Fruit fly (Drosophila melanogaster): ENCODE measurements around the gene CG34355.

Gene CG34355

dm6 chr3R:23886270-23887095 lies 82.8 kb downstream of the CG34355 start (continued):
- TF ChIP-seq p53 (GFP tag; optimal IDR thresholded peaks at IDR 0.05) = peak; percentile 6
- TF ChIP-seq ttk (GFP tag; IDR thresholded peaks at IDR 0.05) = peak; percentile 81
- TF ChIP-seq Pdp1 (GFP tag; optimal IDR thresholded peaks at IDR 0.05) = peak; percentile 67 to 79
- no peak for TF ChIP-seq CG8478 (optimal IDR thresholded peaks at IDR 0.05)
- TF ChIP-seq CG8089 (GFP tag; optimal IDR thresholded peaks at IDR 0.05) = peak; percentile 55
- peak; percentile 94 for TF ChIP-seq twi (tag; optimal IDR thresholded peaks at IDR 0.05)
- TF ChIP-seq Med (GFP tag) = peak; percentile 89
- peak; percentile 81 for TF ChIP-seq Chrac-16 (GFP tag; optimal IDR thresholded peaks at IDR 0.05)
- TF ChIP-seq CG3847 (GFP tag; IDR thresholded peaks at IDR 0.05) = peak; percentile 49
- peak; percentile 81 for TF ChIP-seq CG15269 (tag; optimal IDR thresholded peaks at IDR 0.05)
- TF ChIP-seq CG13123 (GFP tag; optimal IDR thresholded peaks at IDR 0.05) = peak; percentile 20
- TF ChIP-seq CG3838 (GFP tag; optimal IDR thresholded peaks at IDR 0.05) = peak; percentile 44
- TF ChIP-seq CG2875 (GFP tag; optimal IDR thresholded peaks at IDR 0.05) = peak; percentile 84
- TF ChIP-seq CG18764 (GFP tag; optimal IDR thresholded peaks at IDR 0.05) = peak; percentile 74
- 0 out of 2 replicates have a peak, but pooled peaks have one; percentile 21 for TF ChIP-seq Taf1 (GFP tag; IDR thresholded peaks at IDR 0.05)
- peak; percentile 41 for TF ChIP-seq pb (GFP tag; optimal IDR thresholded peaks at IDR 0.05)
- TF ChIP-seq HLH4C (GFP tag; IDR thresholded peaks at IDR 0.05; ENCODE audit: partially characterized antibody) = no peak
- TF ChIP-seq Spps (tag; optimal IDR thresholded peaks at IDR 0.05) = peak; percentile 91
- peak; percentile 3 for TF ChIP-seq MESR4 (GFP tag; optimal IDR thresholded peaks at IDR 0.05)
- TF ChIP-seq CG16815 (GFP tag; optimal IDR thresholded peaks at IDR 0.05) = peak; percentile 83
- peak; percentile 59 for TF ChIP-seq CG2116 (GFP tag; optimal IDR thresholded peaks at IDR 0.05)
- TF ChIP-seq CG17568 (GFP tag; optimal IDR thresholded peaks at IDR 0.05) = peak; percentile 66
- TF ChIP-seq CG17612 (GFP tag; IDR thresholded peaks at IDR 0.05) = no peak
- TF ChIP-seq chn (GFP tag; optimal IDR thresholded peaks at IDR 0.05) = peak; percentile 79
- peak; percentile 87 for TF ChIP-seq run (tag; optimal IDR thresholded peaks at IDR 0.05)
- peak; percentile 86 for TF ChIP-seq Awh (GFP tag; IDR thresholded peaks at IDR 0.05)
- TF ChIP-seq seq (GFP tag; IDR thresholded peaks at IDR 0.05) = no peak; the same call in 1 of the 2 replicates
- TF ChIP-seq pzg (GFP tag; optimal IDR thresholded peaks at IDR 0.05) = no peak
- peak; percentile 94 for TF ChIP-seq CG12391 (tag; optimal IDR thresholded peaks at IDR 0.05)
- TF ChIP-seq CG2199 (GFP tag; IDR thresholded peaks at IDR 0.05) = peak; percentile 12; the same call in 1 of the 3 replicates
- peak in 1 of 2 experiments; percentile 24 for TF ChIP-seq crp (GFP tag; optimal IDR thresholded peaks at IDR 0.05)
- TF ChIP-seq pfk (GFP tag; optimal IDR thresholded peaks at IDR 0.05) = no peak
- TF ChIP-seq Scr (GFP tag; IDR thresholded peaks at IDR 0.05; ENCODE audit: partially characterized antibody) = 0 out of 2 replicates have a peak, but pooled peaks have one; percentile 29
- TF ChIP-seq CG30403 (GFP tag; optimal IDR thresholded peaks at IDR 0.05) = peak; percentile 88
- peak; percentile 91 for TF ChIP-seq CG7839 (tag; optimal IDR thresholded peaks at IDR 0.05)
- peak; percentile 29 for TF ChIP-seq CG13624 (GFP tag; optimal IDR thresholded peaks at IDR 0.05)
- peak; percentile 52 for TF ChIP-seq kay (GFP tag; optimal IDR thresholded peaks at IDR 0.05)
- peak; percentile 1 for TF ChIP-seq Sry-δ (GFP tag; optimal IDR thresholded peaks at IDR 0.05)
- peak; percentile 8 for TF ChIP-seq zfh2 (GFP tag; optimal IDR thresholded peaks at IDR 0.05)
- TF ChIP-seq Blimp-1 (GFP tag; optimal IDR thresholded peaks at IDR 0.05) = peak; percentile 92
- peak; percentile 80 for TF ChIP-seq kni (GFP tag; optimal IDR thresholded peaks at IDR 0.05)
- TF ChIP-seq CG33213 (GFP tag; optimal IDR thresholded peaks at IDR 0.05) = peak; percentile 46
- 0 out of 3 replicates have a peak, but pooled peaks have one; percentile 20 for TF ChIP-seq CG2889 (GFP tag; IDR thresholded peaks at IDR 0.05)
- TF ChIP-seq Adf1 (GFP tag; IDR thresholded peaks at IDR 0.05) = no peak
- TF ChIP-seq CG17361 (GFP tag; IDR thresholded peaks at IDR 0.05) = peak; percentile 90
- 0 out of 2 replicates have a peak, but pooled peaks have one; percentile 56 for TF ChIP-seq dati (GFP tag; IDR thresholded peaks at IDR 0.05)
- TF ChIP-seq rib (GFP tag; IDR thresholded peaks at IDR 0.05) = no peak; the same call in 1 of the 2 replicates
- TF ChIP-seq h (optimal IDR thresholded peaks at IDR 0.05) = no peak
- TF ChIP-seq CG12769 (tag; optimal IDR thresholded peaks at IDR 0.05) = peak; percentile 22

All from whole organism, embryonic.